Fruit fly (Drosophila melanogaster): ENCODE data around the gene Cph.

Gene Cph

dm6 chrX:7284964-7285363 lies 147.4 kb downstream of the Cph start:
- no peak for TF ChIP-seq CG13775 (GFP tag; optimal IDR thresholded peaks at IDR 0.05)
- peak; percentile 49; the same call in 1 of the 3 replicates for TF ChIP-seq CG6791 (GFP tag; IDR thresholded peaks at IDR 0.05; ENCODE audit: partially characterized antibody)
- peak; percentile 67 for TF ChIP-seq HLH4C (GFP tag; IDR thresholded peaks at IDR 0.05; ENCODE audit: partially characterized antibody)
- TF ChIP-seq CG14965 (GFP tag; optimal IDR thresholded peaks at IDR 0.05; ENCODE audit: borderline replicate concordance), result no peak
- 0 out of 3 replicates have a peak, but pooled peaks have one; percentile 13 for TF ChIP-seq zen2 (GFP tag; IDR thresholded peaks at IDR 0.05; ENCODE audit: partially characterized antibody)
- TF ChIP-seq CG13287 (GFP tag; IDR thresholded peaks at IDR 0.05; ENCODE audit: partially characterized antibody), result peak; percentile 30; the same call in 1 of the 2 replicates
- no peak for TF ChIP-seq tin (GFP tag; optimal IDR thresholded peaks at IDR 0.05)
- no peak for TF ChIP-seq oc (tag; optimal IDR thresholded peaks at IDR 0.05)
- no peak for TF ChIP-seq salm (tag; optimal IDR thresholded peaks at IDR 0.05)
- no peak for TF ChIP-seq CG8765 (GFP tag; IDR thresholded peaks at IDR 0.05)
- TF ChIP-seq CG16813 (GFP tag; IDR thresholded peaks at IDR 0.05; ENCODE audit: partially characterized antibody), result peak; percentile 56; the same call in 2 of the 3 replicates
- TF ChIP-seq CG7963 (GFP tag; IDR thresholded peaks at IDR 0.05; ENCODE audit: partially characterized antibody), result 0 out of 3 replicates have a peak, but pooled peaks have one; percentile 21
- TF ChIP-seq CG10565 (GFP tag; optimal IDR thresholded peaks at IDR 0.05), result no peak
- peak; percentile 52 for TF ChIP-seq Scr (GFP tag; IDR thresholded peaks at IDR 0.05; ENCODE audit: partially characterized antibody)
- TF ChIP-seq CG17912 (GFP tag; optimal IDR thresholded peaks at IDR 0.05), result no peak
- no peak for TF ChIP-seq Bdp1 (GFP tag; optimal IDR thresholded peaks at IDR 0.05)
- 0 out of 3 replicates have a peak, but pooled peaks have one; percentile 37 for TF ChIP-seq CG14860 (GFP tag; IDR thresholded peaks at IDR 0.05; ENCODE audit: partially characterized antibody)
- no peak for TF ChIP-seq Xrp1 (GFP tag; IDR thresholded peaks at IDR 0.05)
- no peak for TF ChIP-seq ssp (GFP tag; IDR thresholded peaks at IDR 0.05)
- no peak for TF ChIP-seq Hr3 (GFP tag; optimal IDR thresholded peaks at IDR 0.05)
- TF ChIP-seq fu2 (GFP tag; optimal IDR thresholded peaks at IDR 0.05), result no peak
- TF ChIP-seq CG4820 (GFP tag; optimal IDR thresholded peaks at IDR 0.05), result no peak
- no peak for TF ChIP-seq sug (tag; optimal IDR thresholded peaks at IDR 0.05)
- no peak for TF ChIP-seq Nf-YC (tag; optimal IDR thresholded peaks at IDR 0.05)
- no peak for TF ChIP-seq CG2678 (tag; optimal IDR thresholded peaks at IDR 0.05)
- no peak for TF ChIP-seq Dad (GFP tag; optimal IDR thresholded peaks at IDR 0.05)
- no peak for TF ChIP-seq crc (GFP tag; optimal IDR thresholded peaks at IDR 0.05)
- TF ChIP-seq CG12659 (GFP tag; optimal IDR thresholded peaks at IDR 0.05), result no peak
- no peak for TF ChIP-seq lilli (GFP tag; optimal IDR thresholded peaks at IDR 0.05)
- no peak for TF ChIP-seq Awh (GFP tag; IDR thresholded peaks at IDR 0.05)
- TF ChIP-seq CG8924 (tag; optimal IDR thresholded peaks at IDR 0.05), result no peak
- TF ChIP-seq Dll (GFP tag; IDR thresholded peaks at IDR 0.05; ENCODE audit: partially characterized antibody), result peak; percentile 48; the same call in 1 of the 4 replicates
- TF ChIP-seq CG33557 (GFP tag; optimal IDR thresholded peaks at IDR 0.05), result no peak
- TF ChIP-seq CG12299 (tag; optimal IDR thresholded peaks at IDR 0.05), result no peak
- no peak for TF ChIP-seq CG1603 (tag; optimal IDR thresholded peaks at IDR 0.05)
- TF ChIP-seq CG18619 (GFP tag; optimal IDR thresholded peaks at IDR 0.05), result no peak
- no peak for TF ChIP-seq wek (GFP tag; optimal IDR thresholded peaks at IDR 0.05)
- no peak for TF ChIP-seq Dip2 (GFP tag; IDR thresholded peaks at IDR 0.05)
- TF ChIP-seq stwl (tag; optimal IDR thresholded peaks at IDR 0.05), result peak; percentile 22
- no peak for TF ChIP-seq seq (GFP tag; IDR thresholded peaks at IDR 0.05)
- TF ChIP-seq amos (GFP tag; IDR thresholded peaks at IDR 0.05; ENCODE audit: partially characterized antibody), result no peak; the same call in 1 of the 2 replicates
- TF ChIP-seq Pdp1 (GFP tag; optimal IDR thresholded peaks at IDR 0.05), result peak in 1 of 2 experiments; percentile 92
- TF ChIP-seq Kr (GFP tag; optimal IDR thresholded peaks at IDR 0.05), result no peak
- no peak for TF ChIP-seq CG16779 (GFP tag; IDR thresholded peaks at IDR 0.05)
- TF ChIP-seq mam (GFP tag; optimal IDR thresholded peaks at IDR 0.05), result no peak
- TF ChIP-seq CG10462 (GFP tag; optimal IDR thresholded peaks at IDR 0.05), result no peak
- no peak for TF ChIP-seq gcm2 (GFP tag; optimal IDR thresholded peaks at IDR 0.05)
- TF ChIP-seq CG1233 (GFP tag; optimal IDR thresholded peaks at IDR 0.05), result no peak
- peak; percentile 43 for TF ChIP-seq CG8290 (GFP tag; optimal IDR thresholded peaks at IDR 0.05)
- no peak for TF ChIP-seq CG8290 (tag; optimal IDR thresholded peaks at IDR 0.05)
